Worm (Caenorhabditis elegans): ENCODE results near the gene irg-3.
A peak's percentile ranks its signal among the peaks of the same experiment; 100 is the strongest.
"Not testable (repeated sequence)": the region's sequence is repeated elsewhere in the genome, so short reads cannot be mapped to it uniquely, and the experiment has no call there.

irg-3 gene

ce11 chrV:2592173-2592676 lies at the start of gene irg-3:
TSS of gene irg-3 (plus strand) at chrV:2592591.
- TF ChIP-seq grh-1 (GFP tag; IDR thresholded peaks at IDR 0.05) = no peak
- peak; percentile 27 for TF ChIP-seq elt-2 (tag; optimal IDR thresholded peaks at IDR 0.05)
- no peak for TF ChIP-seq efl-1 (optimal IDR thresholded peaks at IDR 0.05)
- peak in 1 of 2 experiments; percentile 85 for TF ChIP-seq efl-1 (GFP tag; optimal IDR thresholded peaks at IDR 0.05 in 1 of 2)

ce11 chrV:2561390-2561789 lies 31.0 kb upstream of the irg-3 start, which contains the start of gene gst-10:
TSS of gene gst-10 (plus strand) at chrV:2561690.
- TF ChIP-seq swsn-7 (tag; optimal IDR thresholded peaks at IDR 0.05); Y116A8C.19 (tag; optimal IDR thresholded peaks at IDR 0.05; ENCODE audit: borderline replicate concordance); tbx-2 (tag; optimal IDR thresholded peaks at IDR 0.05): not testable (repeated sequence)

- TF ChIP-seq lin-35 (GFP tag; optimal IDR thresholded peaks at IDR 0.05) (no peak), snpc-4 (tag; optimal IDR thresholded peaks at IDR 0.05) (no peak), hlh-4 (tag; optimal IDR thresholded peaks at IDR 0.05) (no peak), lir-3 (tag; optimal IDR thresholded peaks at IDR 0.05; ENCODE audit: poor library complexity) (no peak), efl-1 (optimal IDR thresholded peaks at IDR 0.05) (no peak), efl-1 (GFP tag; optimal IDR thresholded peaks at IDR 0.05 in 1 of 2) (no peak), jun-1 (tag; optimal IDR thresholded peaks at IDR 0.05) (no peak), nhr-19 (GFP tag; conservative IDR thresholded peaks at IDR 0.05) (no peak), isw-1 (GFP tag; IDR thresholded peaks at IDR 0.05) (no peak), nhr-47 (tag; optimal IDR thresholded peaks at IDR 0.05) (no peak), ceh-63 (GFP tag; optimal IDR thresholded peaks at IDR 0.05) (no peak), aha-1 (tag; optimal IDR thresholded peaks at IDR 0.05) (no peak), skn-1 (tag; optimal IDR thresholded peaks at IDR 0.05) (no peak)
Measured at ce11 chrV:2565525-2565924, 26.9 kb upstream of the irg-3 start, which contains the start of gene Y45G12C.1. TSS of gene Y45G12C.1 (plus strand) at chrV:2565683.

- TF ChIP-seq C16A3.4 (tag; optimal IDR thresholded peaks at IDR 0.05) (no peak), F16B12.6 (tag; optimal IDR thresholded peaks at IDR 0.05) (no peak), fkh-4 (tag; optimal IDR thresholded peaks at IDR 0.05; ENCODE audit: borderline replicate concordance) (no peak), lin-15B (tag; optimal IDR thresholded peaks at IDR 0.05) (no peak), sptf-1 (tag; optimal IDR thresholded peaks at IDR 0.05) (no peak), pqm-1 (tag; optimal IDR thresholded peaks at IDR 0.05) (no peak), lir-3 (tag; optimal IDR thresholded peaks at IDR 0.05; ENCODE audit: poor library complexity) (no peak), alr-1 (tag; optimal IDR thresholded peaks at IDR 0.05; ENCODE audit: borderline replicate concordance) (no peak), pax-3 (tag; optimal IDR thresholded peaks at IDR 0.05) (no peak), dpl-1 (GFP tag; optimal IDR thresholded peaks at IDR 0.05) (no peak), rnt-1 (tag; optimal IDR thresholded peaks at IDR 0.05) (no peak), ztf-11 (tag; optimal IDR thresholded peaks at IDR 0.05) (no peak), unc-62 (GFP tag; optimal IDR thresholded peaks at IDR 0.05) (no peak)
Measured at ce11 chrV:2570643-2571042, 21.7 kb upstream of the irg-3 start, which contains the start of gene srj-19. TSS of gene srj-19 (minus strand) at chrV:2570743.

ce11 chrV:2573108-2573507 lies 19.3 kb upstream of the irg-3 start, which contains the start of gene srj-20:
TSS of gene srj-20 (minus strand) at chrV:2573208.
- no peak for TF ChIP-seq efl-1 (optimal IDR thresholded peaks at IDR 0.05)
- no peak for TF ChIP-seq efl-1 (GFP tag; optimal IDR thresholded peaks at IDR 0.05 in 1 of 2)

- TF ChIP-seq hlh-17 (GFP tag; optimal IDR thresholded peaks at IDR 0.05; ENCODE audit: borderline replicate concordance) = no peak
- no peak for TF ChIP-seq nhr-19 (GFP tag; conservative IDR thresholded peaks at IDR 0.05)
- no peak for TF ChIP-seq nhr-28 (tag; optimal IDR thresholded peaks at IDR 0.05)
- no peak for TF ChIP-seq tlp-1 (tag; optimal IDR thresholded peaks at IDR 0.05)
- TF ChIP-seq nhr-90 (tag; optimal IDR thresholded peaks at IDR 0.05; ENCODE audit: poor library complexity) = no peak
- no peak for TF ChIP-seq vab-15 (tag; optimal IDR thresholded peaks at IDR 0.05)
- no peak for TF ChIP-seq nhr-12 (tag; optimal IDR thresholded peaks at IDR 0.05)
- TF ChIP-seq aly-2 (tag; optimal IDR thresholded peaks at IDR 0.05) = no peak
- no peak for TF ChIP-seq unc-130 (tag; optimal IDR thresholded peaks at IDR 0.05)
Measured at ce11 chrV:2573881-2574280, 18.5 kb upstream of the irg-3 start, which contains the start of gene nhr-290. TSS of gene nhr-290 (plus strand) at chrV:2574181.

All from whole organism, L1 larva.